Fruit fly (Drosophila melanogaster) whole organism, embryonic: ENCODE measurements around the gene CG11828.

ENCODE experiments used
- Adf1 ChIP-seq: fragments of 200-800 bp; sonication (Bioruptor generic); IDR thresholded peaks from 2 replicates; pipeline ENCODE4 v1.3.6; 2022; ENCODE audit warnings: missing biosample characterization, missing genetic modification characterization
- Atf3 ChIP-seq: fragments of 200-800 bp; sonication (Bioruptor generic); optimal IDR thresholded peaks from 3 replicates; lab custom pipeline; 2016; ENCODE audit warnings: missing biosample characterization, missing genetic modification characterization
- BEAF-32 ChIP-seq: fragments of 200-800 bp; sonication (Bioruptor generic); optimal IDR thresholded peaks from 3 replicates; lab custom pipeline; 2017; ENCODE audit warnings: missing biosample characterization, missing genetic modification characterization, mild to moderate bottlenecking, moderate library complexity, missing genetic modification reagents
- CG14050 ChIP-seq: fragments of 200-800 bp; sonication (Bioruptor generic); IDR thresholded peaks from 3 replicates; pipeline ENCODE4 v1.3.6; 2022; ENCODE audit warnings: missing biosample characterization, missing genetic modification characterization
- CG14667 ChIP-seq: fragments of 200-800 bp; sonication (Bioruptor generic); IDR thresholded peaks from 2 replicates; pipeline ENCODE4 v1.3.6; 2022; ENCODE audit warnings: missing biosample characterization, missing genetic modification characterization
- CG14710 ChIP-seq: fragments of 200-800 bp; sonication (Bioruptor generic); optimal IDR thresholded peaks from 3 replicates; lab custom pipeline; 2019; ENCODE audit warnings: missing biosample characterization, mild to moderate bottlenecking, missing genetic modification characterization, moderate library complexity
- CG17802 ChIP-seq: fragments of 200-800 bp; sonication (Bioruptor generic); optimal IDR thresholded peaks from 2 replicates; lab custom pipeline; 2018; ENCODE audit warnings: missing biosample characterization, mild to moderate bottlenecking, missing genetic modification characterization, moderate library complexity
- CG2199 ChIP-seq: fragments of 200-800 bp; sonication (Bioruptor generic); IDR thresholded peaks from 3 replicates; pipeline ENCODE4 v1.3.6; 2022; ENCODE audit warnings: missing biosample characterization, missing genetic modification characterization
- CG2889 ChIP-seq: fragments of 200-800 bp; sonication (Bioruptor generic); IDR thresholded peaks from 3 replicates; pipeline ENCODE4 v1.3.6; 2022; ENCODE audit warnings: missing biosample characterization, missing genetic modification characterization
- CG33557 ChIP-seq: fragments of 200-800 bp; sonication (Bioruptor generic); optimal IDR thresholded peaks from 2 replicates; lab custom pipeline; 2019; ENCODE audit warnings: missing biosample characterization, mild to moderate bottlenecking, missing genetic modification characterization, moderate library complexity
- CG34376 ChIP-seq: fragments of 200-800 bp; sonication (Bioruptor generic); optimal IDR thresholded peaks from 2 replicates; lab custom pipeline; 2018; ENCODE audit warnings: missing biosample characterization, mild to moderate bottlenecking, missing genetic modification characterization
- CG7963 ChIP-seq: fragments of 200-800 bp; sonication (Bioruptor generic); IDR thresholded peaks from 3 replicates; pipeline ENCODE4 v1.3.6; 2022; ENCODE audit warnings: missing biosample characterization, missing genetic modification characterization; ENCODE audit not compliant: partially characterized antibody
- CG8290 ChIP-seq, 3 experiments: fragments of 200-800 bp; sonication (Bioruptor generic); optimal IDR thresholded peaks; 2 replicates each; lab custom pipeline; 2016 to 2019; ENCODE audit warnings: missing biosample characterization in 3 of 3, missing genetic modification characterization in 3 of 3, mild to moderate bottlenecking in 2 of 3, moderate library complexity in 1 of 3
- CG9727 ChIP-seq: fragments of 200-800 bp; sonication (Bioruptor generic); optimal IDR thresholded peaks from 3 replicates; lab custom pipeline; 2017; ENCODE audit warnings: missing biosample characterization, mild to moderate bottlenecking, missing genetic modification characterization
- CG9932 ChIP-seq: fragments of 200-800 bp; sonication (Bioruptor generic); IDR thresholded peaks from 2 replicates; pipeline ENCODE4 v1.3.6; 2022; ENCODE audit warnings: missing biosample characterization, missing genetic modification characterization
- CrebB ChIP-seq: fragments of 200-800 bp; sonication (Bioruptor generic); optimal IDR thresholded peaks from 3 replicates; lab custom pipeline; 2018; ENCODE audit warnings: missing biosample characterization, mild to moderate bottlenecking, missing genetic modification characterization
- D ChIP-seq, 2 experiments: fragments of 200-800 bp in 1 of 2; fragments of >200 bp in 1 of 2; sonication (Bioruptor generic) in 1 of 2; optimal IDR thresholded peaks; 2 replicates in 1 of 2; 3 replicates in 1 of 2; lab custom pipeline; 2017; ENCODE audit warnings: mild to moderate bottlenecking in 1 of 2, missing biosample characterization in 1 of 2, missing genetic modification characterization in 1 of 2, missing genetic modification reagents in 1 of 2
- D19A ChIP-seq: fragments of 200-800 bp; optimal IDR thresholded peaks from 3 replicates; lab custom pipeline; 2019; ENCODE audit warnings: missing biosample characterization, mild to moderate bottlenecking, missing genetic modification characterization, moderate library complexity
- Ets97D ChIP-seq: fragments of 200-800 bp; sonication (Bioruptor generic); optimal IDR thresholded peaks from 3 replicates; lab custom pipeline; 2016; ENCODE audit warnings: missing biosample characterization, missing genetic modification characterization
- Hsf ChIP-seq: fragments of 200-800 bp; sonication (Bioruptor generic); optimal IDR thresholded peaks from 3 replicates; lab custom pipeline; 2016; ENCODE audit warnings: missing biosample characterization, missing genetic modification characterization
- Max ChIP-seq: fragments of 200-800 bp; sonication (Bioruptor generic); optimal IDR thresholded peaks from 2 replicates; lab custom pipeline; 2016; ENCODE audit warnings: missing biosample characterization, mild to moderate bottlenecking, missing genetic modification characterization
- Myb ChIP-seq: fragments of 200-800 bp; sonication (Bioruptor generic); optimal IDR thresholded peaks from 2 replicates; lab custom pipeline; 2016; ENCODE audit warnings: missing biosample characterization, missing genetic modification characterization
- NFAT ChIP-seq: fragments of 200-800 bp; sonication (Bioruptor generic); IDR thresholded peaks from 2 replicates; pipeline ENCODE4 v1.3.6; 2022; ENCODE audit warnings: missing biosample characterization, missing genetic modification characterization
- NfI ChIP-seq: fragments of 200-800 bp; sonication (Bioruptor generic); optimal IDR thresholded peaks from 3 replicates; lab custom pipeline; 2018; ENCODE audit warnings: missing biosample characterization, mild to moderate bottlenecking, missing genetic modification characterization, moderate library complexity
- Pdp1 ChIP-seq, 2 experiments: fragments of 200-800 bp; sonication (Bioruptor generic); optimal IDR thresholded peaks; 3 replicates each; lab custom pipeline; 2016; ENCODE audit warnings: missing biosample characterization in 2 of 2, missing genetic modification characterization in 2 of 2, mild to moderate bottlenecking in 1 of 2, moderate library complexity in 1 of 2
- ab ChIP-seq: fragments of 200-800 bp; sonication (Bioruptor generic); optimal IDR thresholded peaks from 2 replicates; lab custom pipeline; 2016; ENCODE audit warnings: missing biosample characterization, missing genetic modification characterization
- amos ChIP-seq: fragments of 200-800 bp; sonication (Bioruptor generic); IDR thresholded peaks from 2 replicates; pipeline ENCODE4 v1.3.6; 2022; ENCODE audit warnings: missing biosample characterization, missing genetic modification characterization; ENCODE audit not compliant: partially characterized antibody
- br ChIP-seq: fragments of >200 bp; optimal IDR thresholded peaks from 2 replicates; lab custom pipeline; 2017
- bsh ChIP-seq, 2 experiments: fragments of 200-800 bp; sonication (Bioruptor generic); optimal IDR thresholded peaks; 2 replicates each; lab custom pipeline; 2017 to 2018; ENCODE audit warnings: mild to moderate bottlenecking in 2 of 2, missing biosample characterization in 2 of 2, missing genetic modification characterization in 2 of 2, moderate library complexity in 1 of 2
- btn ChIP-seq: fragments of 200-800 bp; sonication (Bioruptor generic); optimal IDR thresholded peaks from 2 replicates; lab custom pipeline; 2016; ENCODE audit warnings: missing biosample characterization, missing genetic modification characterization
- cg ChIP-seq: fragments of 200-800 bp; sonication (Bioruptor generic); optimal IDR thresholded peaks from 3 replicates; lab custom pipeline; 2019; ENCODE audit warnings: missing biosample characterization, mild to moderate bottlenecking, missing genetic modification characterization, moderate library complexity
- corto ChIP-seq: fragments of 200-800 bp; sonication (Bioruptor generic); optimal IDR thresholded peaks from 2 replicates; lab custom pipeline; 2016; ENCODE audit warnings: missing biosample characterization, mild to moderate bottlenecking, missing genetic modification characterization, moderate library complexity
- dimm ChIP-seq: fragments of 200-800 bp; sonication (Bioruptor generic); IDR thresholded peaks from 2 replicates; pipeline ENCODE4 v1.3.6; 2022; ENCODE audit warnings: missing biosample characterization, missing genetic modification characterization
- dysf ChIP-seq: fragments of 200-800 bp; sonication (Bioruptor generic); IDR thresholded peaks from 3 replicates; pipeline ENCODE4 v1.3.6; 2022; ENCODE audit warnings: missing biosample characterization, missing genetic modification characterization
- eyg ChIP-seq: fragments of 200-800 bp; sonication (Bioruptor generic); optimal IDR thresholded peaks from 3 replicates; lab custom pipeline; 2016; ENCODE audit warnings: missing biosample characterization, missing genetic modification characterization
- grn ChIP-seq: fragments of 200-800 bp; sonication (Bioruptor generic); optimal IDR thresholded peaks from 3 replicates; lab custom pipeline; 2017; ENCODE audit warnings: missing biosample characterization, missing genetic modification characterization
- her ChIP-seq: fragments of 200-800 bp; sonication (Bioruptor generic); optimal IDR thresholded peaks from 2 replicates; lab custom pipeline; 2016; ENCODE audit warnings: missing biosample characterization, missing genetic modification characterization
- ind ChIP-seq: fragments of 200-800 bp; sonication (Bioruptor generic); optimal IDR thresholded peaks from 3 replicates; lab custom pipeline; 2016; ENCODE audit warnings: missing biosample characterization, missing genetic modification characterization
- jing ChIP-seq: fragments of 200-800 bp; sonication (Bioruptor generic); optimal IDR thresholded peaks from 2 replicates; lab custom pipeline; 2018; ENCODE audit warnings: missing biosample characterization, mild to moderate bottlenecking, missing genetic modification characterization
- ken ChIP-seq: fragments of 200-800 bp; sonication (Bioruptor generic); IDR thresholded peaks from 3 replicates; pipeline ENCODE4 v1.3.6; 2022; ENCODE audit warnings: missing biosample characterization, missing genetic modification characterization
- odd ChIP-seq: fragments of 200-800 bp; sonication (Bioruptor generic); optimal IDR thresholded peaks from 2 replicates; lab custom pipeline; 2017; ENCODE audit warnings: missing biosample characterization, mild to moderate bottlenecking, missing genetic modification characterization
- pho ChIP-seq: fragments of 200-800 bp; sonication (Bioruptor generic); optimal IDR thresholded peaks from 2 replicates; lab custom pipeline; 2016; ENCODE audit warnings: missing biosample characterization, missing genetic modification characterization
- psq ChIP-seq: fragments of 200-800 bp; sonication (Bioruptor generic); optimal IDR thresholded peaks from 2 replicates; lab custom pipeline; 2017; ENCODE audit warnings: missing biosample characterization, missing genetic modification characterization
- scrt ChIP-seq: fragments of 200-800 bp; sonication (Bioruptor generic); optimal IDR thresholded peaks from 2 replicates; lab custom pipeline; 2018; ENCODE audit warnings: missing biosample characterization, mild to moderate bottlenecking, missing genetic modification characterization, moderate library complexity
- sqz ChIP-seq: fragments of 200-800 bp; sonication (Bioruptor generic); optimal IDR thresholded peaks from 3 replicates; lab custom pipeline; 2018; ENCODE audit warnings: missing biosample characterization, mild to moderate bottlenecking, missing genetic modification characterization
- stwl ChIP-seq: fragments of 200-800 bp; sonication (Bioruptor generic); optimal IDR thresholded peaks from 3 replicates; lab custom pipeline; 2018; ENCODE audit warnings: missing biosample characterization, mild to moderate bottlenecking, missing genetic modification characterization, moderate library complexity
- tna ChIP-seq: fragments of 200-800 bp; sonication (Bioruptor generic); IDR thresholded peaks from 2 replicates; pipeline ENCODE4 v1.3.6; 2022; ENCODE audit warnings: missing biosample characterization, missing genetic modification characterization; ENCODE audit not compliant: partially characterized antibody
- unc-4 ChIP-seq: fragments of 200-800 bp; sonication (Bioruptor generic); IDR thresholded peaks from 2 replicates; pipeline ENCODE4 v1.3.6; 2022; ENCODE audit warnings: missing biosample characterization, missing genetic modification characterization; ENCODE audit not compliant: partially characterized antibody
- usp ChIP-seq: fragments of >200 bp; optimal IDR thresholded peaks from 2 replicates; lab custom pipeline; 2017; ENCODE audit warnings: missing biosample characterization, missing genetic modification characterization
- vvl ChIP-seq: fragments of 200-800 bp; sonication (Bioruptor generic); IDR thresholded peaks from 2 replicates; pipeline ENCODE4 v1.3.6; 2022; ENCODE audit warnings: missing biosample characterization, missing genetic modification characterization

The CG11828 gene

dm6 chr3R:28891513-28892097, 31.2 kb upstream of the CG11828 start (continued):
- TF ChIP-seq BEAF-32 (GFP tag; lab: Kevin White, UChicago): no peak
- TF ChIP-seq dysf (GFP tag; lab: Robert Waterston, UW): no peak
- TF ChIP-seq her (GFP tag; lab: Kevin White, UChicago): peak; percentile 2
- no peak for TF ChIP-seq Max (GFP tag; lab: Kevin White, UChicago)
- no peak for TF ChIP-seq cg (GFP tag; lab: Kevin White, UChicago)
- no peak for TF ChIP-seq bsh (GFP tag; optimal IDR thresholded peaks at IDR 0.05; lab: Kevin White, UChicago)
- 0 out of 2 replicates have a peak, but pooled peaks have one; percentile 24 for TF ChIP-seq unc-4
- no peak for TF ChIP-seq CG14050
- TF ChIP-seq Pdp1 (GFP tag; optimal IDR thresholded peaks at IDR 0.05; lab: Kevin White, UChicago): peak in 1 of 2 experiments; percentile 15
- no peak for TF ChIP-seq NFAT (GFP tag; lab: Robert Waterston, UW)
- TF ChIP-seq dimm (GFP tag; lab: Robert Waterston, UW): no peak
- TF ChIP-seq CG17802 (tag; lab: Kevin White, UChicago): no peak
- no peak for TF ChIP-seq D (optimal IDR thresholded peaks at IDR 0.05; lab: Kevin White, UChicago)
- no peak for TF ChIP-seq D (GFP tag; optimal IDR thresholded peaks at IDR 0.05; lab: Kevin White, UChicago)
- no peak for TF ChIP-seq D19A (tag; lab: Kevin White, UChicago)
- no peak for TF ChIP-seq Ets97D
- no peak for TF ChIP-seq CG7963 (GFP tag; lab: Robert Waterston, UW)
- TF ChIP-seq corto (GFP tag; lab: Kevin White, UChicago): no peak
- no peak for TF ChIP-seq br
- 0 out of 3 replicates have a peak, but pooled peaks have one; percentile 40 for TF ChIP-seq CG2199 (GFP tag; lab: Robert Waterston, UW)
- TF ChIP-seq ken: no peak
- TF ChIP-seq CG9727 (GFP tag; lab: Kevin White, UChicago): no peak
- no peak for TF ChIP-seq grn (GFP tag; lab: Kevin White, UChicago)
- TF ChIP-seq CG14710 (tag; lab: Kevin White, UChicago): no peak
- no peak for TF ChIP-seq CG14667 (GFP tag; lab: Robert Waterston, UW)
- no peak for TF ChIP-seq Myb
- TF ChIP-seq CG9932 (GFP tag; lab: Robert Waterston, UW): no peak
- TF ChIP-seq tna (GFP tag; lab: Robert Waterston, UW): no peak
- TF ChIP-seq CG34376: no peak
- peak; percentile 29; the same call in 1 of the 2 replicates for TF ChIP-seq amos (GFP tag; lab: Robert Waterston, UW)
- no peak for TF ChIP-seq sqz (GFP tag; lab: Kevin White, UChicago)
- TF ChIP-seq ind (GFP tag; lab: Kevin White, UChicago): no peak
- TF ChIP-seq Adf1 (GFP tag; lab: Robert Waterston, UW): peak; percentile 92
- peak; percentile 10 for TF ChIP-seq odd (GFP tag; lab: Kevin White, UChicago)
- TF ChIP-seq CrebB (tag; lab: Kevin White, UChicago): no peak
- no peak for TF ChIP-seq pho (GFP tag; lab: Kevin White, UChicago)
- no peak for TF ChIP-seq Atf3 (GFP tag; lab: Kevin White, UChicago)
- no peak for TF ChIP-seq jing (GFP tag; lab: Kevin White, UChicago)
- no peak for TF ChIP-seq eyg (GFP tag; lab: Kevin White, UChicago)
- TF ChIP-seq stwl (tag; lab: Kevin White, UChicago): no peak
- no peak for TF ChIP-seq psq (GFP tag; lab: Kevin White, UChicago)
- no peak for TF ChIP-seq usp
- TF ChIP-seq scrt: no peak
- TF ChIP-seq CG2889: no peak
- TF ChIP-seq Hsf (GFP tag; lab: Kevin White, UChicago): no peak
- no peak for TF ChIP-seq btn (GFP tag; lab: Kevin White, UChicago)
- no peak for TF ChIP-seq ab
- TF ChIP-seq CG33557 (GFP tag; lab: Kevin White, UChicago): no peak
- TF ChIP-seq CG8290 (GFP tag; optimal IDR thresholded peaks at IDR 0.05; lab: Kevin White, UChicago): no peak
- peak in 1 of 2 experiments; percentile 28 for TF ChIP-seq CG8290 (tag; optimal IDR thresholded peaks at IDR 0.05; lab: Kevin White, UChicago)
- TF ChIP-seq NfI: no peak
- TF ChIP-seq vvl: peak; percentile 35; the same call in 1 of the 2 replicates
